Fruit fly (Drosophila melanogaster): ENCODE measurements around the gene CG43231.

The CG43231 gene

DNA sequence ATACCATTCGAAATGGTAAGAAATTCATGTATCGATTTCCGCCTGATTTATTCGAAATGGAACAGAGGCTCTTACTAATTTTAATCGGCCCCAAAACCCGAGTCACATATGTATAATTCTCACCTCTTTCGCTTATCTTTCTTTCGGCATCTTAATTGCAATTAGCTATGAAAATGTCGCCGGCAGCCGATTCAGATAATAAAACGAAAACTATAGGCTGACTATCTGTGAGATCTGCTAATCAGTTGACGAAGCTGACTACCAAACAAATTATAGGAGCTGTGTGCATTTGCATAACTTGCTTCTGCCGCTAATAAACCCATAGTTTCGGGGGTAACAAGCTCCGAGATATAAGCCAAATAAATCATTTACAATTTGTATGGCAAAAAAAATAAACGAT is 36.6 kb downstream of the CG43231 start:
- TF ChIP-seq kay (GFP tag; ENCODE audit: borderline replicate concordance), result no peak
- TF ChIP-seq ovo (GFP tag; optimal IDR thresholded peaks at IDR 0.05), result no peak
- TF ChIP-seq Clk (GFP tag; optimal IDR thresholded peaks at IDR 0.05), result no peak
- TF ChIP-seq Mnt (GFP tag; optimal IDR thresholded peaks at IDR 0.05), result no peak
- TF ChIP-seq CG7045 (GFP tag; optimal IDR thresholded peaks at IDR 0.05), result no peak
- no peak for TF ChIP-seq tj (GFP tag; optimal IDR thresholded peaks at IDR 0.05)
- TF ChIP-seq bab1 (GFP tag; optimal IDR thresholded peaks at IDR 0.05), result no peak
- no peak for TF ChIP-seq CG5204 (GFP tag; optimal IDR thresholded peaks at IDR 0.05)
- no peak for TF ChIP-seq CG33017 (tag; optimal IDR thresholded peaks at IDR 0.05)
- no peak for TF ChIP-seq CG7101 (tag; optimal IDR thresholded peaks at IDR 0.05)
- TF ChIP-seq CG14711 (tag; optimal IDR thresholded peaks at IDR 0.05), result no peak
- no peak for TF ChIP-seq CG1620 (GFP tag; optimal IDR thresholded peaks at IDR 0.05)
- no peak for TF ChIP-seq CG12768 (GFP tag; optimal IDR thresholded peaks at IDR 0.05)
- TF ChIP-seq cic (GFP tag; optimal IDR thresholded peaks at IDR 0.05), result no peak
- TF ChIP-seq pad (GFP tag; optimal IDR thresholded peaks at IDR 0.05), result no peak
- TF ChIP-seq Hr96 (GFP tag; optimal IDR thresholded peaks at IDR 0.05), result no peak

DNA sequence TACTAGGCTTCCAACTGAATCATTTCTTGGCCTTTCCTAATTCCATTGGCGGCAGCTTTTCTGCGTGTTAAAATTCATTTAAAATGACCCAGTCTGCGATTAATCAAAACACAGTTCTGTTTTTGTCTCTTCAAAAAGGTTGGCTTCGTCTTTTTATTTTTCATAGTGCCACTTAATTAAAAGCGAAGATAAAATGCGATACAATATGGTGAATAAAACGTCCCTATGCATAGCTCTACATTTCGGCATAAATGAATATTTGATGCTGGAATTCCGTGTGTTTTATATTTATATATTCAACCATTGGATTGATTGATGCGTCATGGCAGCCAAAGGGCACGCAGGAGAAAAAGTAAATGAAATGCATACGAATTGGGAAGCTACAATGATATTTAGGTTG is 37.0 kb downstream of the CG43231 start:
- no peak for TF ChIP-seq CG11617 (GFP tag; optimal IDR thresholded peaks at IDR 0.05)
- TF ChIP-seq CG14711 (tag; optimal IDR thresholded peaks at IDR 0.05), result no peak
- no peak for TF ChIP-seq CG5204 (GFP tag; optimal IDR thresholded peaks at IDR 0.05)
- no peak for TF ChIP-seq pad (GFP tag; optimal IDR thresholded peaks at IDR 0.05)
- no peak for TF ChIP-seq CG12768 (GFP tag; optimal IDR thresholded peaks at IDR 0.05)
- TF ChIP-seq bab1 (GFP tag; optimal IDR thresholded peaks at IDR 0.05), result no peak
- no peak for TF ChIP-seq kay (GFP tag; ENCODE audit: borderline replicate concordance)
- no peak for TF ChIP-seq CG7045 (GFP tag; optimal IDR thresholded peaks at IDR 0.05)

DNA sequence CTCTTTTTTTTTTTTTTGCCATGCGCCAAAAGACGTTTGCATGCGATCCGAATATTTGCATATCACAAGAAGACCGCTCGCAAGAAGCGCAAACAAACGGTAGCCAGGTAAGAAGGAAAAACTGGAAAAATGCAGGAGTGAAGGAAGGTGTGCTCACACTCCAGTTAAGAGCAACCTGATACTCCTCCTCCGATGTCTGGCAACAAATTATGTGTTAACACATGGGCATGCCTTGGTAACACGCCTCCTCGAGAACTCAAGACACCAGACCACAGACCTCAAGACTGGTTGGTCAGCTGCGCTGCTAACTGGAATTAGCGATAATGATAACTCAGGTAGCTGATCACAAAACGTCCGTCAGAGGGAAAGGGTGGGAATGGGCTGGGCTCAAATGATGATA is 39.3 kb downstream of the CG43231 start:
- no peak for TF ChIP-seq Crg-1 (GFP tag; optimal IDR thresholded peaks at IDR 0.05)
- TF ChIP-seq cic (GFP tag; optimal IDR thresholded peaks at IDR 0.05), result no peak
- TF ChIP-seq CG12768 (GFP tag; optimal IDR thresholded peaks at IDR 0.05), result no peak
- TF ChIP-seq Hr96 (GFP tag; optimal IDR thresholded peaks at IDR 0.05), result no peak
- TF ChIP-seq tj (GFP tag; optimal IDR thresholded peaks at IDR 0.05), result no peak
- no peak for TF ChIP-seq cnc (optimal IDR thresholded peaks at IDR 0.05)
- TF ChIP-seq CG11617 (GFP tag; optimal IDR thresholded peaks at IDR 0.05), result no peak
- no peak for TF ChIP-seq kay (GFP tag; ENCODE audit: borderline replicate concordance)
- TF ChIP-seq CG33017 (tag; optimal IDR thresholded peaks at IDR 0.05), result no peak

DNA sequence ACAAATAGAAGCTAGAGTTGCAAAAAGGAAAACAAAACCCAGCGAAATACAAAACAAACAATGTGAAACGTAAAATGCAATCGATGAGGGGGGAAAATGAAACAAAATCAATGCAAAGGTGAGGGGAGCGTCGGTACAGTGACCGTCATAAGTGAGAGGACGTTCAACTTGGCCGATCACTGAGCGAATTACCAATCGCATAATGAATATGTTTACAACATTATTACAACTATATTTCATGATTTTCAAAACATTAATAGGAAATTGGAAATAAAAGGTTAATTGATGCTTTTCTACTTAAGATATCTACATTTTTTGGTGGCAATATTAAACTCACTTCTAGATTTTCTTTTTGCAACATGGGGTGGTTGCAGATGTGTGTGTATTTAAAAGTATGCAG is 41.0 kb downstream of the CG43231 start:
- no peak for TF ChIP-seq CG14711 (tag; optimal IDR thresholded peaks at IDR 0.05)
- TF ChIP-seq tj (GFP tag; optimal IDR thresholded peaks at IDR 0.05), result no peak
- TF ChIP-seq toe (GFP tag; optimal IDR thresholded peaks at IDR 0.05), result no peak
- no peak for TF ChIP-seq CG12768 (GFP tag; optimal IDR thresholded peaks at IDR 0.05)
- TF ChIP-seq CG1620 (GFP tag; optimal IDR thresholded peaks at IDR 0.05), result no peak
- TF ChIP-seq Crg-1 (GFP tag; optimal IDR thresholded peaks at IDR 0.05), result no peak
- TF ChIP-seq CG7045 (GFP tag; optimal IDR thresholded peaks at IDR 0.05), result no peak
- TF ChIP-seq CG5204 (GFP tag; optimal IDR thresholded peaks at IDR 0.05), result no peak
- no peak for TF ChIP-seq ovo (GFP tag; optimal IDR thresholded peaks at IDR 0.05)
- TF ChIP-seq Clk (GFP tag; optimal IDR thresholded peaks at IDR 0.05), result no peak
- no peak for TF ChIP-seq pad (GFP tag; optimal IDR thresholded peaks at IDR 0.05)
- TF ChIP-seq Hr96 (GFP tag; optimal IDR thresholded peaks at IDR 0.05), result no peak
- TF ChIP-seq CG7101 (tag; optimal IDR thresholded peaks at IDR 0.05), result no peak

DNA sequence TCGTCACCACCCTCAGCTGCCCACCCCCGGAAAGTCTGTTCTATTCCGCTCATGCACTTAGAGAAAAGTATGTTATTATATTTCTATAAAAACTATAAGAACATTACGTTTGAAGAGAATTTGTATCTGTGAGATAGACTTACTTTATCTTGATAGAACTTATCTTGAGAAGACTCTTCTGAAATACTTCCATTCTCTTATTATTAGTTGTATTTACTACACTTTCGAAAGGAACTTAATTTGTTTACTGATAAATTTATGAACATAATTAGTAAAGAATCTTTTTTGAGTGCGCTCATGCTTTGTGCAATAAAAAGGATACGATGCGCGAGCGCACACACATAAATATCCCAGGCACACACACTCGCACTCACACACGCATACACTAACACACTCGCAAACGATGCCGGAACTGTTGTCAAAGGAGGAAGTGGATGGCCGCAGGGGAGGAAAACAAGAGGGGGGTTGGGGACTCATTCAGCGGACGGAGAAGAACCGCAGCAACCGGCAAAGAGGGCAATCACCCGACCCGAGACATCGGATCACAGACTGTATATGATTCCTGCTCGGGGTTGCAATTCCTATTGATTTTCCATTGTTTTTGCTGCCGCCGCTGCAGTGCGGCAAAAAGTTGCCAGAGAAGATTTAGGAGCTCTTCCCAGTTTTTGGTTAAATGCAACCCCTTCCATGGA is 42.8 kb downstream of the CG43231 start:
- TF ChIP-seq CG1620 (GFP tag; optimal IDR thresholded peaks at IDR 0.05) (no peak), CG5204 (GFP tag; optimal IDR thresholded peaks at IDR 0.05) (peak; percentile 5)

DNA sequence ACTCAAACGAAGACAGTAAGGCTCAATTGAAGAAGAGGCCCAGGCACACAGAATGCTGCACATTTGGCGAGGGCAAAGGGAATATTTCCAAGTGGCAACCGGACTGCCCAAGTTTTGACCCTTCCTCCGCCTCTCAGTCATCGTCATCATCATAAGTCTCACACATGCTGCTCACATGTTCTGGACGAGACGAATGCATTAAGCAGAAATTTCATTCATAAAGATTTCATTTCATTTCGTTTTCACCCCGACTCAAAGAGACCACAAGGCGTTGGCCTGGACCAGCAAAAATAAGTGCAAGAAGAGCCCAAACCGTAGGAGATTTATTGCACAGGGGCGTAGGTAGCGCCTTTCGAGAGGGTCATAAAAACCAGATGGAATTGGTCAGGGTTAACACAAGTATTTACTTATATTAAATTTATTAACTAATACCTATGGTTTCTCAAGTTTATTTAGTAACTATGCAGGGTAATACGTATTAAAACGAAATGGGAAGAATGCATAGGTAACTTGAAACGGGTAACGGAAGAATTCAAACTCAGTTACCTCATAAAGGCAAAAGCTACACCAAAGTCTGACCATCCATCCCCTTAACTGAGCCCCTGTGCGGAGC is 44.4 kb downstream of the CG43231 start:
- TF ChIP-seq Clk (GFP tag; optimal IDR thresholded peaks at IDR 0.05) (no peak), CG7101 (tag; optimal IDR thresholded peaks at IDR 0.05) (no peak), Hr96 (GFP tag; optimal IDR thresholded peaks at IDR 0.05) (no peak), toe (GFP tag; optimal IDR thresholded peaks at IDR 0.05) (no peak), CG5204 (GFP tag; optimal IDR thresholded peaks at IDR 0.05) (no peak), tj (GFP tag; optimal IDR thresholded peaks at IDR 0.05) (no peak), bab1 (GFP tag; optimal IDR thresholded peaks at IDR 0.05) (no peak), CG33017 (tag; optimal IDR thresholded peaks at IDR 0.05) (no peak)

DNA sequence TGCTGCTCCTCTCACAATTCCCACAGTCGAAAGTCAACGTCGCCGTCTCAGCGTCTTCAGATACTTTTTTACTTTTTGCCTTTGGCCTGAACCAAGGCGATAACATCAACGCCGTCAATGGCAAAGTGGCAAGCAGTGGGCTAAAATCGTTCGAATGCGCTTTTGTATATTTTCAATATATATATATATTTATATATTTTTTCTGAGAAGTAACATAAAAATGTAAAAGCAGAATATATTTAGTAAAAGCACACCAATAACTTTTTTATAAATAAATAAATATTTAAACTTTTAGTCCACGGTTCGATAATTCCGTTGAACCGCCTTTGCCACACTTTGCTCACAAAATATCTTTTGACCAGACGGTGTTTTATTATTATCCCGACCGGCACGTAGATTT is 45.7 kb downstream of the CG43231 start:
- TF ChIP-seq CG7101 (tag; optimal IDR thresholded peaks at IDR 0.05) (no peak), CG12768 (GFP tag; optimal IDR thresholded peaks at IDR 0.05) (no peak), ovo (GFP tag; optimal IDR thresholded peaks at IDR 0.05) (no peak), tj (GFP tag; optimal IDR thresholded peaks at IDR 0.05) (no peak), CG1620 (GFP tag; optimal IDR thresholded peaks at IDR 0.05) (no peak), cic (GFP tag; optimal IDR thresholded peaks at IDR 0.05) (no peak), Clk (GFP tag; optimal IDR thresholded peaks at IDR 0.05) (no peak)
